Worm (Caenorhabditis elegans) whole organism, young adult: Measurements from ENCODE around the gene srd-13.

ENCODE experiments used
- F10E7.11 ChIP-seq: sonication (generic microtip); optimal IDR thresholded peaks from 2 replicates; lab custom pipeline; 2017; ENCODE audit warnings: mild to moderate bottlenecking, missing genetic modification characterization, moderate library complexity, missing compliant biosample characterization
- F39B2.1 ChIP-seq: fragments of 200-800 bp; sonication (Bioruptor generic); IDR thresholded peaks from 2 replicates; pipeline ENCODE4 v1.3.6; 2022; ENCODE audit warnings: missing genetic modification reagents, missing genetic modification characterization, missing compliant biosample characterization
- F55B11.4 ChIP-seq: sonication (generic microtip); optimal IDR thresholded peaks from 2 replicates; lab custom pipeline; 2016; ENCODE audit warnings: missing compliant biosample characterization, missing genetic modification characterization, borderline replicate concordance; ENCODE audit not compliant: insufficient read depth
- F57A8.1 ChIP-seq: fragments of 200-800 bp; sonication (Bioruptor generic); optimal IDR thresholded peaks from 2 replicates; lab custom pipeline; 2018; ENCODE audit warnings: mild to moderate bottlenecking, missing genetic modification characterization, moderate library complexity, missing compliant biosample characterization
- K12H6.12 ChIP-seq: fragments of 200-800 bp; sonication (Bioruptor generic); optimal IDR thresholded peaks from 2 replicates; lab custom pipeline; 2018; ENCODE audit warnings: mild to moderate bottlenecking, missing genetic modification characterization, missing compliant biosample characterization
- Y53F4B.3 ChIP-seq: fragments of 200-800 bp; sonication (Bioruptor generic); IDR thresholded peaks from 2 replicates; pipeline ENCODE4 v1.3.6; 2022; ENCODE audit warnings: missing genetic modification reagents, missing genetic modification characterization, missing compliant biosample characterization
- attf-6 ChIP-seq: fragments of 200-800 bp; sonication (Bioruptor generic); IDR thresholded peaks from 2 replicates; pipeline ENCODE4 v1.3.6; 2022; ENCODE audit warnings: missing genetic modification reagents, missing genetic modification characterization, missing compliant biosample characterization
- cebp-1 ChIP-seq, 2 experiments: fragments of 200-800 bp in 1 of 2; sonication (Bioruptor generic) in 1 of 2; sonication (generic microtip) in 1 of 2; IDR thresholded peaks in 1 of 2; optimal IDR thresholded peaks in 1 of 2; 2 replicates each; pipeline versions ENCODE4 v1.3.6 to Lab custom; 2017 to 2022; ENCODE audit warnings: missing compliant biosample characterization in 2 of 2, missing genetic modification characterization in 2 of 2, mild to moderate bottlenecking in 1 of 2, missing genetic modification reagents in 1 of 2, moderate library complexity in 1 of 2
- ceh-27 ChIP-seq: fragments of 200-800 bp; sonication (Bioruptor generic); optimal IDR thresholded peaks from 2 replicates; lab custom pipeline; 2018; ENCODE audit warnings: mild to moderate bottlenecking, missing genetic modification characterization, moderate library complexity, missing compliant biosample characterization
- ceh-91 ChIP-seq: fragments of 200-800 bp; sonication (Bioruptor generic); IDR thresholded peaks from 2 replicates; pipeline ENCODE4 v1.3.6; 2022; ENCODE audit warnings: missing genetic modification reagents, missing genetic modification characterization, missing compliant biosample characterization
- die-1 ChIP-seq: sonication (generic microtip); optimal IDR thresholded peaks from 2 replicates; lab custom pipeline; 2016; ENCODE audit warnings: missing genotype, mild to moderate bottlenecking, missing genetic modification characterization, missing compliant biosample characterization
- egl-44 ChIP-seq: fragments of 200-800 bp; sonication (Bioruptor generic); IDR thresholded peaks from 2 replicates; pipeline ENCODE4 v1.3.6; 2022; ENCODE audit warnings: missing genetic modification reagents, missing genetic modification characterization, missing compliant biosample characterization
- ets-4 ChIP-seq: fragments of 200-800 bp; sonication (Bioruptor generic); optimal IDR thresholded peaks from 2 replicates; lab custom pipeline; 2018; ENCODE audit warnings: mild to moderate bottlenecking, missing genetic modification characterization, missing compliant biosample characterization
- let-526 ChIP-seq: fragments of 200-800 bp; sonication (Bioruptor generic); IDR thresholded peaks from 2 replicates; pipeline ENCODE4 v1.3.6; 2022; ENCODE audit warnings: missing genetic modification reagents, missing genetic modification characterization, missing compliant biosample characterization
- lsl-1 ChIP-seq: fragments of 200-800 bp; sonication (Bioruptor generic); optimal IDR thresholded peaks from 2 replicates; lab custom pipeline; 2018; ENCODE audit warnings: mild to moderate bottlenecking, missing genetic modification characterization, moderate library complexity, missing compliant biosample characterization
- mcd-1 ChIP-seq: fragments of 200-800 bp; sonication (Bioruptor generic); IDR thresholded peaks from 2 replicates; pipeline ENCODE4 v1.3.6; 2022; ENCODE audit warnings: missing genetic modification reagents, missing genetic modification characterization, missing compliant biosample characterization
- nhr-120 ChIP-seq: fragments of 200-800 bp; sonication (Bioruptor generic); IDR thresholded peaks from 2 replicates; pipeline ENCODE4 v1.3.6; 2022; ENCODE audit warnings: missing genetic modification characterization, missing compliant biosample characterization
- nhr-90 ChIP-seq: sonication (generic microtip); optimal IDR thresholded peaks from 2 replicates; lab custom pipeline; 2016; ENCODE audit warnings: missing genotype, mild to moderate bottlenecking, missing genetic modification characterization, missing compliant biosample characterization
- pbrm-1 ChIP-seq: fragments of 200-800 bp; sonication (Bioruptor generic); IDR thresholded peaks from 2 replicates; pipeline ENCODE4 v1.3.6; 2022; ENCODE audit warnings: missing genetic modification reagents, missing genetic modification characterization, missing compliant biosample characterization
- snpc-1.1 ChIP-seq: sonication (generic microtip); optimal IDR thresholded peaks from 2 replicates; lab custom pipeline; 2017; ENCODE audit warnings: missing genetic modification characterization, mild to moderate bottlenecking, missing compliant biosample characterization, antibody characterized with exemption, moderate library complexity, missing genotype, missing genetic modification reagents; ENCODE audit not compliant: insufficient read depth
- snpc-4 ChIP-seq, 5 experiments: fragments of 150-350 bp in 1 of 5; sonication (generic microtip) in 4 of 5; optimal IDR thresholded peaks; 2 replicates each; lab custom pipeline; 2014 to 2018; ENCODE audit warnings: missing genetic modification characterization in 5 of 5, missing biosample characterization in 3 of 5, antibody characterized with exemption in 2 of 5, mild to moderate bottlenecking in 2 of 5, missing compliant biosample characterization in 2 of 5, missing genotype in 2 of 5, moderate library complexity in 2 of 5, missing genetic modification reagents in 1 of 5
- zim-3 ChIP-seq: sonication (generic microtip); optimal IDR thresholded peaks from 2 replicates; lab custom pipeline; 2017; ENCODE audit warnings: mild to moderate bottlenecking, missing genetic modification characterization, moderate library complexity, missing compliant biosample characterization

srd-13 gene

ce11 chrIV:5587964-5588860 lies 47.2 kb downstream of the srd-13 start:
- TF ChIP-seq snpc-4 (GFP tag; optimal IDR thresholded peaks at IDR 0.05; lab: Kevin White, UChicago) = no peak
- TF ChIP-seq snpc-4 (tag; optimal IDR thresholded peaks at IDR 0.05; lab: Kevin White, UChicago) = peak in 3 of 4 experiments; percentile 17 to 68 (median 66)
- no peak for TF ChIP-seq mcd-1
- TF ChIP-seq lsl-1 = no peak
- no peak for TF ChIP-seq ceh-91 (GFP tag; lab: Robert Waterston, UW)
- TF ChIP-seq K12H6.12 (tag; lab: Kevin White, UChicago) = peak; percentile 36
- TF ChIP-seq cebp-1 (GFP tag; IDR thresholded peaks at IDR 0.05; lab: Robert Waterston, UW) = no peak
- no peak for TF ChIP-seq cebp-1 (tag; optimal IDR thresholded peaks at IDR 0.05; lab: Kevin White, UChicago)

DNA sequence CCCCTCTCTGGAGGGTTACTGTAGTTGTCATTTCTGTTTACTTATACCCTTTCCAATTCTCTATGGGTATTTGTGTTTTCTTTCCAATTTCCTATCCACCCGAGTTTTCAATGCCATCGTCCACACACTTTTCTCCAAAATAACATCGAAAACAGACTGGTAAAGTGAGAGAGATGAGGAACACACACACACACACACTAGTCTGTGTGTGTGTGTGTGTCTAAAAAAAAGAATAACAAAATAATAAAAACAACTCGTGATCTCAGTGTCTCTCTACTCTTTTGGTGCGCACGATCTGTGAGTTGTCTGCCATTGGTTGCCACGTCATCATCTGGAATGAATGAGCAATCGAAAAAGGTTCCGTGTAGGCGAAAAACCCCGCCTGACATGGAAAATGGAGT lies 49.1 kb downstream of the srd-13 start:
- TF ChIP-seq egl-44 (GFP tag; lab: Robert Waterston, UW) = no peak
- no peak for TF ChIP-seq F57A8.1 (GFP tag; lab: Kevin White, UChicago)
- TF ChIP-seq F10E7.11 (tag; lab: Kevin White, UChicago) = no peak
- no peak for TF ChIP-seq attf-6
- no peak for TF ChIP-seq nhr-120 (GFP tag; lab: Robert Waterston, UW)
- peak; percentile 28 for TF ChIP-seq ceh-27 (GFP tag; lab: Kevin White, UChicago)
- TF ChIP-seq ets-4 (GFP tag; lab: Kevin White, UChicago) = no peak
- peak; percentile 70 for TF ChIP-seq K12H6.12 (tag; lab: Kevin White, UChicago)

DNA sequence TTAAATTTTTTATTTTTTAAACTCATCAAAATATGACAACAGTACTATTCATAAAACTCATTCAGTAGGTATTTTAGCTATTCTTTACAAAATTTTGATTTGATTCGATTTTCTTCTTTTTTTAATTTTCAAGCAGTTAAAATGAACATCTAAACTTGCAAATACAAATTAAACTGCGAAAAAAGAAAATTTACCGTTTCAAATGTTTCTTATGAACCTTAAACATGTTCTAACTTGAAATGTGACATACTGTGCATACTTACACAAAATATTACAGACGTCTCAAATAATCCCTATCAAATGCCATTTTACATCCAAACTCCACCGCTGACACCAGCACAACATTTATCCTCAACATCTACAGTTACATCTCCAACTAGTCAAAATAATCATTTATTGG lies 51.1 kb downstream of the srd-13 start, which contains the start of gene fkh-7:
fkh-7 (plus strand) TSS at position 301 of the 400 bp plus-strand sequence.
- TF ChIP-seq let-526 (GFP tag; lab: Robert Waterston, UW) = no peak
- TF ChIP-seq mcd-1 = no peak
- TF ChIP-seq nhr-90 (tag; lab: Kevin White, UChicago) = no peak
- no peak for TF ChIP-seq F39B2.1 (GFP tag; lab: Robert Waterston, UW)
- TF ChIP-seq pbrm-1 = no peak
- TF ChIP-seq zim-3 = no peak
- no peak for TF ChIP-seq snpc-1.1
- TF ChIP-seq Y53F4B.3 (GFP tag; lab: Robert Waterston, UW) = no peak
- TF ChIP-seq F55B11.4 (tag; lab: Kevin White, UChicago) = no peak
- no peak for TF ChIP-seq die-1 (tag; lab: Kevin White, UChicago)
- TF ChIP-seq, all 124 proteins: peak for 0
